Worm (Caenorhabditis elegans) whole organism, early embryonic: ENCODE data around the gene F38B7.11.

Source experiments
- F13C5.2 ChIP-seq: sonication (generic microtip); optimal IDR thresholded peaks from 2 replicates; lab custom pipeline; 2017; ENCODE audit warnings: mild to moderate bottlenecking, missing genetic modification characterization, inconsistent platforms, missing compliant biosample characterization
- ama-1 ChIP-seq: fragments of 150-350 bp; optimal IDR thresholded peaks from 2 replicates; lab custom pipeline; 2014
- ets-7 ChIP-seq: sonication (generic microtip); optimal IDR thresholded peaks from 2 replicates; lab custom pipeline; 2016; ENCODE audit warnings: missing genotype, missing genetic modification characterization, missing compliant biosample characterization
- tra-4 ChIP-seq: sonication (generic microtip); optimal IDR thresholded peaks from 2 replicates; lab custom pipeline; 2017; ENCODE audit warnings: missing genetic modification characterization, missing compliant biosample characterization

DNA sequence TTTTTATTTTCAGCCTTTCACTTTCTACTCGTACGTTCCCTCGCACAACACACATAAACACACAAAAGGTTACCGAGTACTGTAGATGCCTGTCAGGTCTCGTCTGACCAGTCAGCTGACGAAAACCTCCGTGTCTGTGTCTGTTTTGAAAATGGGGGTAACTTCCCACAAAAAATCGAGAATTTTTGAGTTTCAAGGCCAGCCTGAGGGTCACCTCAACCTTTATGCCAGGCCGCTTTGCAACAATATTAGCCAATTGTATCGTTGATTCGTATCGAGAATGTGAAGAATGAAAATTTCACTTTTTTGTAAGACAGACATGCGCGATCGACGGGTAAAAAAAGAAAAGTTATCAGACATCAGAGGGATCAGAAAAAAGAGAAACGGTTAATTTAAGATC, 15.8 kb upstream of the F38B7.11 start:
- no peak for TF ChIP-seq ets-7 (tag; lab: Kevin White, UChicago)
- TF ChIP-seq tra-4, result no peak
- TF ChIP-seq ama-1 (lab: Kevin White, UChicago), result no peak
- TF ChIP-seq F13C5.2, result no peak
